Worm (Caenorhabditis elegans): ENCODE data around the gene efn-2.

Gene efn-2

DNA sequence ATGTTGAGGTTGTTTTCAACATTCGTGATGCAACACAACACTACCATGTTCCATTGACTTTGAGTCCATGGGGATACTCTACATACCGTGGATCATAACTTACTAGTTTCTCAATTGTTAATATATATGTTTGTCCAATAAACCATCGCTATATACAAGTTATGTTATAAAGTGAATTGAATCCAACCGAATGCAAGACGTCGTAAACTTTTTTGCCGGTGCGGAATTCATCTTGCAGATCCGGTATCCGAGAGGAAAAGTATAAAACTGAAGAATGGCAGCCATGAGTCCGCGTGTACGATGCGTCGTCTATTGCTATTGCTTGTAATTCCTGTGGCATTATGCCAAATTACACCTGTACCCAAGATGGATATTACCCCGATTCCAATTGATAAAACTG is 32.1 kb downstream of the efn-2 start, which contains the start of gene R09H10.6:
TSS of gene R09H10.6 (plus strand) at position 301 of the 400 bp plus-strand sequence.
- TF ChIP-seq dmd-4 (tag; optimal IDR thresholded peaks at IDR 0.05) = no peak
- TF ChIP-seq sem-4 (tag; optimal IDR thresholded peaks at IDR 0.05) = no peak
- TF ChIP-seq nhr-11 (tag; optimal IDR thresholded peaks at IDR 0.05) = no peak
- no peak for TF ChIP-seq nhr-12 (tag; optimal IDR thresholded peaks at IDR 0.05)
- TF ChIP-seq nhr-129 (tag; optimal IDR thresholded peaks at IDR 0.05) = no peak
- TF ChIP-seq ztf-1 (GFP tag; conservative IDR thresholded peaks at IDR 0.05) = no peak
- TF ChIP-seq fos-1 (tag; optimal IDR thresholded peaks at IDR 0.05) = no peak
- no peak for TF ChIP-seq alr-1 (tag; optimal IDR thresholded peaks at IDR 0.05)

DNA sequence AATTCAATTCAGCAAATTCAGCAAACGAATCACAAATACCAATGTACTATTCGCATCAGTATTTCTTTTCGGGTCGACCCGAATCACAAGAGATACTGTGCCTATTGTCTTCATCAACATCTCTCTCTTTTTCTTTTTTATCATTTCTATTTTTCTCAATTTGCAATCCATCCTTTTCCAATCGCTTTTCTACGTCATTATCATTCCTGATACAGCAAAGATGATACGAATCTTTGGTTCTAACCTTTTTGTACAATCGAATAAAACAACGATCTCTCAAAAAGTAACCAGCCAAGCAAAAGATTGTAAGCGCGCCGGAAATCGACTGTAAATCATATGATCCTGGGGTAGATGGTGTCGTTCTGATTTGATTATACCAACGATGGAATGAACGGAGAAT is 33.8 kb downstream of the efn-2 start:
- TF ChIP-seq nhr-129 (tag; optimal IDR thresholded peaks at IDR 0.05) (no peak), nhr-21 (tag; optimal IDR thresholded peaks at IDR 0.05) (peak; percentile 2), fos-1 (tag; optimal IDR thresholded peaks at IDR 0.05) (peak; percentile 10), mab-5 (tag; optimal IDR thresholded peaks at IDR 0.05) (no peak), lin-39 (tag; optimal IDR thresholded peaks at IDR 0.05) (no peak), nhr-23 (tag; optimal IDR thresholded peaks at IDR 0.05) (no peak), skn-1 (tag; optimal IDR thresholded peaks at IDR 0.05) (no peak), lsy-2 (tag; optimal IDR thresholded peaks at IDR 0.05) (no peak), ztf-4 (tag; optimal IDR thresholded peaks at IDR 0.05) (no peak), sma-3 (GFP tag; optimal IDR thresholded peaks at IDR 0.05) (peak; percentile 24), lin-13 (GFP tag; optimal IDR thresholded peaks at IDR 0.05) (no peak), sma-9 (GFP tag; optimal IDR thresholded peaks at IDR 0.05) (peak; percentile 54), sma-9 (tag; optimal IDR thresholded peaks at IDR 0.05) (no peak), nhr-10 (tag; optimal IDR thresholded peaks at IDR 0.05) (no peak), lin-11 (tag; optimal IDR thresholded peaks at IDR 0.05) (no peak), blmp-1 (tag; optimal IDR thresholded peaks at IDR 0.05; ENCODE audit: insufficient read depth) (no peak)

- TF ChIP-seq Y55F3AM.14 (GFP tag; optimal IDR thresholded peaks at IDR 0.05) (no peak), mab-5 (tag; optimal IDR thresholded peaks at IDR 0.05) (no peak), nhr-11 (tag; optimal IDR thresholded peaks at IDR 0.05) (no peak), nhr-10 (tag; optimal IDR thresholded peaks at IDR 0.05) (no peak), nhr-25 (tag; optimal IDR thresholded peaks at IDR 0.05) (peak; percentile 37), nhr-77 (tag; optimal IDR thresholded peaks at IDR 0.05) (no peak), unc-55 (GFP tag; optimal IDR thresholded peaks at IDR 0.05) (no peak), aly-2 (tag; optimal IDR thresholded peaks at IDR 0.05) (no peak), gmeb-1 (tag; optimal IDR thresholded peaks at IDR 0.05) (no peak), lsy-2 (tag; optimal IDR thresholded peaks at IDR 0.05) (no peak), zag-1 (tag; optimal IDR thresholded peaks at IDR 0.05) (no peak), lin-11 (tag; optimal IDR thresholded peaks at IDR 0.05) (no peak), nhr-12 (tag; optimal IDR thresholded peaks at IDR 0.05) (no peak), dmd-4 (tag; optimal IDR thresholded peaks at IDR 0.05) (no peak), ztf-11 (tag; optimal IDR thresholded peaks at IDR 0.05) (no peak), ztf-4 (tag; optimal IDR thresholded peaks at IDR 0.05) (no peak), nhr-237 (tag; optimal IDR thresholded peaks at IDR 0.05) (no peak), snpc-4 (tag; optimal IDR thresholded peaks at IDR 0.05) (no peak), sma-9 (GFP tag; optimal IDR thresholded peaks at IDR 0.05) (peak; percentile 10), sma-9 (tag; optimal IDR thresholded peaks at IDR 0.05) (no peak), sma-3 (GFP tag; optimal IDR thresholded peaks at IDR 0.05) (peak; percentile 27), ztf-1 (GFP tag; conservative IDR thresholded peaks at IDR 0.05) (no peak), nhr-21 (tag; optimal IDR thresholded peaks at IDR 0.05) (peak; percentile 8), nhr-6 (tag; optimal IDR thresholded peaks at IDR 0.05) (no peak), nhr-129 (tag; optimal IDR thresholded peaks at IDR 0.05) (no peak), ceh-82 (tag; optimal IDR thresholded peaks at IDR 0.05) (no peak), ama-1 (optimal IDR thresholded peaks at IDR 0.05) (no peak)
Observed at ce11 chrIV:10612281-10612680, 36.1 kb downstream of the efn-2 start.

ce11 chrIV:10614918-10615477 is 38.8 kb downstream of the efn-2 start, which contains the start of gene ptr-14:
Gene ptr-14 (plus strand): TSS chrIV:10615427.
- TF ChIP-seq nhr-25 (tag; optimal IDR thresholded peaks at IDR 0.05) = peak; percentile 49
- TF ChIP-seq lsy-2 (tag; optimal IDR thresholded peaks at IDR 0.05) = no peak

DNA sequence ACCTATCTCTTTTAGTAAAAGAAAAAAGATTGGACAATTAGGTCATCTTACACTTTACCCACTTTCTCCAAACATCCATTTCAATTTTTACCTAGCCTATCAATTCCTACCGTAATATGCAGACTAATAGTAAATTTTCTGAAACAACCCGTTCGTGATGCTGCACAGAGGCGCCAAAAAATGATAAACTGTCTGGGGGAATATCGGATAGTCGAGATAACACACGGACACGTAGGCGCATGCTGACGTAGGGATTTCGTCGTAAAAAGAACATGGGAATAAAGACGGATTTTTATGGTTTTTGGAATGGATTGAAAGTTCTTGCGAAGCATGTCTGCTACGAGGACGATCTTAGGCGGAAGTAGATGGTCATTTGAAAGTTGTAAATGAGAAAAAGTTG is 40.2 kb downstream of the efn-2 start:
- TF ChIP-seq unc-62 (GFP tag; optimal IDR thresholded peaks at IDR 0.05) (no peak), ztf-11 (tag; optimal IDR thresholded peaks at IDR 0.05) (no peak), nhr-21 (tag; optimal IDR thresholded peaks at IDR 0.05) (peak; percentile 31), nhr-6 (tag; optimal IDR thresholded peaks at IDR 0.05) (no peak), alr-1 (tag; optimal IDR thresholded peaks at IDR 0.05) (no peak)
